Worm (Caenorhabditis elegans): ENCODE data around the gene F08G12.1.

Gene F08G12.1

ce11 chrX:11337095-11337494 lies 31.4 kb upstream of the F08G12.1 start:
- TF ChIP-seq aha-1 (tag) (peak; percentile 94), daf-12 (tag; optimal IDR thresholded peaks at IDR 0.05) (no peak), attf-4 (tag; optimal IDR thresholded peaks at IDR 0.05) (no peak)

- TF ChIP-seq unc-62 (GFP tag; optimal IDR thresholded peaks at IDR 0.05 in 1 of 2) (peak in 1 of 2 experiments; percentile 13), unc-62 (tag; optimal IDR thresholded peaks at IDR 0.05) (no peak), pqm-1 (tag; optimal IDR thresholded peaks at IDR 0.05) (no peak), gei-8 (GFP tag; optimal IDR thresholded peaks at IDR 0.05) (no peak), Y75B8A.6 (GFP tag; IDR thresholded peaks at IDR 0.05) (no peak), aha-1 (tag) (peak; percentile 63), lin-15B (tag; optimal IDR thresholded peaks at IDR 0.05) (no peak), lin-29 (GFP tag; IDR thresholded peaks at IDR 0.05) (no peak), fkh-10 (GFP tag; optimal IDR thresholded peaks at IDR 0.05) (no peak), lin-13 (GFP tag; optimal IDR thresholded peaks at IDR 0.05) (no peak), Y5F2A.4 (GFP tag; optimal IDR thresholded peaks at IDR 0.05) (no peak)
These were observed 23.8 kb upstream of the F08G12.1 start, which contains the start of gene npr-9 for ce11 chrX:11329424-11329823. Gene npr-9 (plus strand): TSS chrX:11329724.

DNA sequence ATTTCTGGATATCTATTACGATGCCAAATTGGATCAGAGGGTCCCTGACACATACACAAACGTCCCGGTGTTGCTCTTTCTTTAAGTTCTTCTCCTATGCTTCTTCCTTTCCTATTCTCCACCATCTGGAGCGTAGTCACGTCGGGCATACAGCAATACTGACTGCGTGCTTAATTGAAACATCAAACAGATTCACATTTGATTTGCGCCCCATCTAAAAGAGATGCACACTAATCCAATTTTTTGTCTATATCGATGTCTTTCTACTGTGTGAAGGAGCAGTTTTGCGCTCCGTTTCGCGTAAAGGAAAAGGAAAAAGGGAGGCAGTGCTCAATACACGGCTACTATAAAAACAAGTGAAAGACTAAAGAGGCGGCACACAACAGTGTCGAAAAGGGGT lies 23.0 kb upstream of the F08G12.1 start:
- TF ChIP-seq rbr-2 (tag; optimal IDR thresholded peaks at IDR 0.05) (no peak), lsy-2 (tag; optimal IDR thresholded peaks at IDR 0.05) (no peak), dmd-9 (GFP tag; IDR thresholded peaks at IDR 0.05) (no peak), pqm-1 (tag; optimal IDR thresholded peaks at IDR 0.05) (no peak), saeg-2 (GFP tag; IDR thresholded peaks at IDR 0.05) (no peak), mdl-1 (tag; optimal IDR thresholded peaks at IDR 0.05) (no peak), nhr-41 (GFP tag; IDR thresholded peaks at IDR 0.05) (no peak), vab-7 (GFP tag; IDR thresholded peaks at IDR 0.05) (no peak), lin-38 (GFP tag; IDR thresholded peaks at IDR 0.05) (no peak), lin-1 (GFP tag; IDR thresholded peaks at IDR 0.05) (no peak), attf-4 (tag; optimal IDR thresholded peaks at IDR 0.05) (no peak), pha-4 (GFP tag; IDR thresholded peaks at IDR 0.05) (no peak), pha-4 (tag; optimal IDR thresholded peaks at IDR 0.05) (no peak), zag-1 (tag; optimal IDR thresholded peaks at IDR 0.05) (no peak), snpc-1.2 (GFP tag; IDR thresholded peaks at IDR 0.05) (no peak), egl-27 (tag; optimal IDR thresholded peaks at IDR 0.05) (no peak), madf-5 (GFP tag; IDR thresholded peaks at IDR 0.05) (no peak)

ce11 chrX:11326827-11327226 lies 21.2 kb upstream of the F08G12.1 start, which contains the start of gene ZK455.5:
Gene ZK455.5 (minus strand): TSS chrX:11326927.
- TF ChIP-seq fkh-10 (GFP tag; optimal IDR thresholded peaks at IDR 0.05) (no peak), nhr-111 (GFP tag; optimal IDR thresholded peaks at IDR 0.05) (no peak), nhr-10 (tag; optimal IDR thresholded peaks at IDR 0.05) (no peak), ctbp-1 (GFP tag; IDR thresholded peaks at IDR 0.05) (no peak), ceh-32 (tag; optimal IDR thresholded peaks at IDR 0.05; ENCODE audit: poor library complexity) (no peak), Y48G9A.11 (GFP tag; IDR thresholded peaks at IDR 0.05) (no peak), arid-1 (GFP tag; conservative IDR thresholded peaks at IDR 0.05) (no peak), aly-2 (tag; optimal IDR thresholded peaks at IDR 0.05) (no peak), cey-2 (tag; optimal IDR thresholded peaks at IDR 0.05; ENCODE audit: borderline replicate concordance, insufficient read depth) (no peak), zfp-3 (GFP tag; conservative IDR thresholded peaks at IDR 0.05) (no peak), ceh-82 (tag; optimal IDR thresholded peaks at IDR 0.05) (no peak), snpc-4 (tag; optimal IDR thresholded peaks at IDR 0.05) (no peak), nhr-25 (tag; optimal IDR thresholded peaks at IDR 0.05; ENCODE audit: borderline replicate concordance, insufficient read depth) (no peak), lin-1 (GFP tag; IDR thresholded peaks at IDR 0.05) (no peak), lin-15B (tag; optimal IDR thresholded peaks at IDR 0.05) (no peak), vab-7 (GFP tag; IDR thresholded peaks at IDR 0.05) (no peak), hlh-11 (tag; optimal IDR thresholded peaks at IDR 0.05) (no peak), Y5F2A.4 (GFP tag; optimal IDR thresholded peaks at IDR 0.05) (no peak), nhr-6 (tag; optimal IDR thresholded peaks at IDR 0.05) (no peak), lin-38 (GFP tag; IDR thresholded peaks at IDR 0.05) (no peak)

Data from whole organism, L4 larva.